Worm (Caenorhabditis elegans): ENCODE data around the gene C24D10.4.

The C24D10.4 gene

DNA sequence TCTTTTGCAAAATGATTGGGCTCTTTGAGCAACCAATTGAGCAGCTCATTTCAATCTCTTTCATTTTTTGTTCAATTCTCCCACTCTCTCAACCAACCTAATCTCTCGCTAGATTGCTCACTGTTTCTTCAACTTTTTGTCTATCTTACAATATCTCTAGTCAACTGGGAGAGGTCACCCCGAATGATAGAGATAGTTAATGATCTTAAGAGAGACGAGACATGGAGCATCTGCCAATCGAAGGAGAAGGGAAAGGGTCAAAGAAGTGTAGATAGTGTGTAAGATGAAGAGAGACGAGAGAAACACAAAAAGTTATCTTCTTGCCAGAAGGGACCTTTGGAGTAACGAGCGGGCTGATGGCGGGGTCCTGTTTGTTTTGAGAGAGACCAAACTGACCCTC is 9.0 kb downstream of the C24D10.4 start (continued):
- TF ChIP-seq ceh-18 (tag; optimal IDR thresholded peaks at IDR 0.05) = peak; percentile 50

DNA sequence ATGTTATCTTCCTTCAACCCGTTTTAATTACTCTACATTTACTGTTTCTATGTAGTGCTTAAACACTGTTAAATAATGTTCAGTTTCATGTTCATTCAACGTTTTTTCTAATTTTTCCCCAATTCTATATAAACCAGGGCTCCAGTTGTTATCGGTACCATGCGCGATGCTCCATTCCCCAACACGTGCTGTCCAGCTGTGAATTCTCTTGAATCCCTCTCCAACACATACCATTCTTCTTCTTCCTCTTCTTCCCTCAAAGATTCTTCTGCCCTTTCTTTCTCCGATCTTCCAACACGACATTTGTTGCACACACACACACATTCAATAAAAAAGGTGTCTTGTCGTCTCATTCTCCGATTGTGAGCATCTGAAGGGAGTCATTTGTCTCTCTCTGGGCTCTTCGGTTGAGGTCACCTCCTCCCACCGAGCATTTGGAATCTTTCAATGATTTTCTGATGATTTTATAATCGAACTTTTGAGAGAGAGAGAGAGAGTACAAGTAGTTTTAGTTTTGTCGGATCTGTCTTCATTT is 11.7 kb downstream of the C24D10.4 start:
- TF ChIP-seq mec-3 (tag; optimal IDR thresholded peaks at IDR 0.05; ENCODE audit: borderline replicate concordance) (no peak), hlh-8 (tag; optimal IDR thresholded peaks at IDR 0.05) (peak; percentile 95)

DNA sequence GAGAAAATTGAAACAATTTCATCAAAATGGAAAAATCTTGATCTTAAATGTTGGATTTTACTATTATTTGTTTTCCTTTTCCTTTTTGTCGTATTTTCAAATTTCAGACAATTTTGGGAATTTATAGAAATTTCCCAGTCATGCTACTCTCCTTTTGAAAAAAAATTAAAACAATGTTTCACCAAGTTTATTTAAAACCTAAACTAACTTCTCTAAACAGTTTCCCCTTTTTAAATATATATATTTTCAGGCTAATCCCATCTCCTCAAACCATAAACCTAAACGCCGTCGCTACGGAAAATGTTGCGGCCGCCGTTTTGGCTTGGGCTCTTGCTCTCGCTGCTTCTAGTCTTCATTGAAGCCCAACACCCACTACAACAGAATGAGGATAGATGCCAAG is 12.7 kb downstream of the C24D10.4 start, which contains the start of gene lam-1:
TSS of gene lam-1 (plus strand) at position 301 of the 400 bp plus-strand sequence.
- TF ChIP-seq unc-3 (GFP tag; conservative IDR thresholded peaks at IDR 0.05) (no peak), unc-3 (tag; optimal IDR thresholded peaks at IDR 0.05) (no peak), hlh-15 (tag; optimal IDR thresholded peaks at IDR 0.05) (no peak), ceh-18 (tag; optimal IDR thresholded peaks at IDR 0.05) (no peak), ceh-24 (tag; optimal IDR thresholded peaks at IDR 0.05) (no peak), sox-2 (GFP tag; IDR thresholded peaks at IDR 0.05) (no peak), ceh-19 (GFP tag; optimal IDR thresholded peaks at IDR 0.05) (no peak), lin-11 (tag; optimal IDR thresholded peaks at IDR 0.05) (no peak), sdc-2 (tag; optimal IDR thresholded peaks at IDR 0.05) (no peak), pax-1 (tag; optimal IDR thresholded peaks at IDR 0.05) (no peak), fax-1 (tag; optimal IDR thresholded peaks at IDR 0.05) (no peak), tbx-7 (tag; optimal IDR thresholded peaks at IDR 0.05) (no peak), lim-6 (tag; optimal IDR thresholded peaks at IDR 0.05) (no peak), ceh-14 (tag; optimal IDR thresholded peaks at IDR 0.05) (no peak), K09A11.1 (tag; optimal IDR thresholded peaks at IDR 0.05; ENCODE audit: insufficient read depth) (no peak), pha-2 (tag; optimal IDR thresholded peaks at IDR 0.05) (no peak), elt-2 (tag; optimal IDR thresholded peaks at IDR 0.05) (no peak)

DNA sequence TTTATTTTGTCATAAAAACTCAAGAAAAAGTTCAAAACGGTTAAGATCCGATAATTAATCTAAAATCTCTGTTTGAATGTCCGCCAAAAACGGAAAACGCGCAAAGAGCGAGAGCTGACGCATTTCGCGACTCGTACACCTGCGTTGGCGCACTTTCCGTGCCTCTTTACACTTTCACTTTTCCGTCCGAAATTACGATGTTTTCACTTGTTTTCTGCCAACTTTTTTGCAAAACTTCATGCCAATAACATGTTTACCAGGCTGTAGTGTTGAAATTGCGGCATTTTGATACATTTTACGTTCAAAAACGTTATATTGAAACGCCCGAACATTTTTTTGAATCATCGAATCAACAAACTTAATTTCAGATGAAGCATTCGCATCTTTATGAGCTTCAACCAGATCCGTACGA is 23.4 kb downstream of the C24D10.4 start, which contains the start of gene W03F8.4:
TSS of gene W03F8.4 (plus strand) at position 369 of the 412 bp plus-strand sequence.
- TF ChIP-seq sox-2 (GFP tag; IDR thresholded peaks at IDR 0.05) (no peak), tbx-7 (tag; optimal IDR thresholded peaks at IDR 0.05) (no peak), che-1 (tag; optimal IDR thresholded peaks at IDR 0.05) (peak; percentile 37), ztf-16 (tag; optimal IDR thresholded peaks at IDR 0.05) (no peak), ttx-3 (tag; optimal IDR thresholded peaks at IDR 0.05) (peak; percentile 33), ceh-30 (tag; optimal IDR thresholded peaks at IDR 0.05) (peak; percentile 83), hlh-6 (tag; optimal IDR thresholded peaks at IDR 0.05) (no peak), dmd-4 (tag; optimal IDR thresholded peaks at IDR 0.05; ENCODE audit: borderline replicate concordance) (no peak), ref-2 (tag; optimal IDR thresholded peaks at IDR 0.05) (peak; percentile 69), madf-2 (tag; optimal IDR thresholded peaks at IDR 0.05) (peak; percentile 34), mec-3 (tag; optimal IDR thresholded peaks at IDR 0.05; ENCODE audit: borderline replicate concordance) (no peak), pqm-1 (tag; optimal IDR thresholded peaks at IDR 0.05) (no peak), rnt-1 (tag; optimal IDR thresholded peaks at IDR 0.05) (peak; percentile 71), elt-2 (tag; optimal IDR thresholded peaks at IDR 0.05) (peak; percentile 28), ceh-6 (GFP tag; optimal IDR thresholded peaks at IDR 0.05) (no peak), hlh-8 (tag; optimal IDR thresholded peaks at IDR 0.05) (no peak), ceh-18 (tag; optimal IDR thresholded peaks at IDR 0.05) (peak; percentile 53), zip-5 (tag; optimal IDR thresholded peaks at IDR 0.05) (peak; percentile 12), syd-9 (tag; optimal IDR thresholded peaks at IDR 0.05) (no peak), sdc-2 (tag; optimal IDR thresholded peaks at IDR 0.05) (peak; percentile 16), ceh-24 (tag; optimal IDR thresholded peaks at IDR 0.05) (no peak), fkh-10 (GFP tag; optimal IDR thresholded peaks at IDR 0.05) (no peak), ceh-45 (GFP tag; IDR thresholded peaks at IDR 0.05) (0 out of 2 replicates have a peak, but pooled peaks have one; percentile 57), ceh-34 (tag; optimal IDR thresholded peaks at IDR 0.05) (peak; percentile 64), hlh-15 (tag; optimal IDR thresholded peaks at IDR 0.05) (no peak), tbx-2 (tag; optimal IDR thresholded peaks at IDR 0.05) (peak; percentile 46), npax-4 (tag; optimal IDR thresholded peaks at IDR 0.05) (no peak), sox-4 (tag; optimal IDR thresholded peaks at IDR 0.05) (no peak), gmeb-2 (tag; optimal IDR thresholded peaks at IDR 0.05) (no peak), pag-3 (tag; optimal IDR thresholded peaks at IDR 0.05; ENCODE audit: borderline replicate concordance) (no peak), lin-11 (tag; optimal IDR thresholded peaks at IDR 0.05) (peak; percentile 26), K09A11.1 (tag; optimal IDR thresholded peaks at IDR 0.05; ENCODE audit: insufficient read depth) (no peak), unc-3 (GFP tag; conservative IDR thresholded peaks at IDR 0.05) (no peak), unc-3 (tag; optimal IDR thresholded peaks at IDR 0.05) (peak; percentile 8), ama-1 (optimal IDR thresholded peaks at IDR 0.05) (peak; percentile 89), ahr-1 (tag; optimal IDR thresholded peaks at IDR 0.05) (no peak), dve-1 (tag; optimal IDR thresholded peaks at IDR 0.05) (no peak), nfya-1 (tag; optimal IDR thresholded peaks at IDR 0.05) (peak; percentile 76), hlh-30 (tag; optimal IDR thresholded peaks at IDR 0.05; ENCODE audit: insufficient read depth) (no peak)

Measured in whole organism, late embryonic.